Worm (Caenorhabditis elegans) whole organism, L2 larva: ENCODE results near the gene B0272.3.

Source experiments
- C34F6.9 ChIP-seq: fragments of 150-350 bp; optimal IDR thresholded peaks from 2 replicates; lab custom pipeline; 2014; ENCODE audit warnings: missing biosample characterization, missing genetic modification characterization
- F13H6.1 ChIP-seq: sonication (generic microtip); optimal IDR thresholded peaks from 2 replicates; lab custom pipeline; 2016; ENCODE audit warnings: missing genetic modification characterization, missing compliant biosample characterization
- R02D3.7 ChIP-seq: fragments of 150-350 bp; optimal IDR thresholded peaks from 2 replicates; lab custom pipeline; 2014; ENCODE audit warnings: missing biosample characterization, missing genetic modification characterization
- Y55F3AM.14 ChIP-seq: fragments of 200-800 bp; sonication (Bioruptor generic); optimal IDR thresholded peaks from 2 replicates; lab custom pipeline; 2018; ENCODE audit warnings: mild to moderate bottlenecking, missing genetic modification characterization, missing compliant biosample characterization
- ZK546.5 ChIP-seq: sonication (generic microtip); optimal IDR thresholded peaks from 2 replicates; lab custom pipeline; 2017; ENCODE audit warnings: missing biosample characterization, missing genetic modification characterization
- alr-1 ChIP-seq: fragments of 150-350 bp; optimal IDR thresholded peaks from 2 replicates; lab custom pipeline; 2014; ENCODE audit warnings: missing biosample characterization, missing genetic modification characterization
- aly-2 ChIP-seq: fragments of 150-350 bp; optimal IDR thresholded peaks from 2 replicates; lab custom pipeline; 2014; ENCODE audit warnings: missing biosample characterization, missing genetic modification characterization
- ama-1 ChIP-seq: fragments of 150-350 bp; optimal IDR thresholded peaks from 2 replicates; lab custom pipeline; 2018; ENCODE audit warnings: inconsistent platforms
- blmp-1 ChIP-seq: sonication (generic microtip); optimal IDR thresholded peaks from 2 replicates; lab custom pipeline; 2017; ENCODE audit warnings: missing genetic modification characterization, mild to moderate bottlenecking, missing compliant biosample characterization, antibody characterized with exemption, moderate library complexity; ENCODE audit not compliant: insufficient read depth
- crh-2 ChIP-seq: sonication (generic microtip); optimal IDR thresholded peaks from 2 replicates; lab custom pipeline; 2017; ENCODE audit warnings: missing biosample characterization, missing genetic modification characterization
- egl-27 ChIP-seq: sonication (generic microtip); optimal IDR thresholded peaks from 3 replicates; lab custom pipeline; 2017; ENCODE audit warnings: missing biosample characterization, missing genetic modification reagents, missing genetic modification characterization
- elt-1 ChIP-seq: fragments of 150-350 bp; optimal IDR thresholded peaks from 2 replicates; lab custom pipeline; 2014; ENCODE audit warnings: missing biosample characterization, missing genetic modification characterization
- elt-3 ChIP-seq: sonication (generic microtip); optimal IDR thresholded peaks from 2 replicates; lab custom pipeline; 2017; ENCODE audit warnings: missing biosample characterization, missing genetic modification characterization
- fos-1 ChIP-seq: fragments of 150-350 bp; optimal IDR thresholded peaks from 2 replicates; lab custom pipeline; 2014; ENCODE audit warnings: missing biosample characterization, missing genetic modification characterization
- gmeb-1 ChIP-seq: fragments of 150-350 bp; optimal IDR thresholded peaks from 2 replicates; lab custom pipeline; 2014; ENCODE audit warnings: missing biosample characterization, missing genetic modification characterization
- lin-11 ChIP-seq: fragments of 150-350 bp; sonication (generic microtip); optimal IDR thresholded peaks from 2 replicates; lab custom pipeline; 2014; ENCODE audit warnings: missing biosample characterization, missing genetic modification characterization, inconsistent platforms, mixed read lengths
- lin-13 ChIP-seq: fragments of 150-350 bp; optimal IDR thresholded peaks from 2 replicates; lab custom pipeline; 2014; ENCODE audit warnings: missing biosample characterization, missing genetic modification reagents, missing genetic modification characterization
- lin-39 ChIP-seq: fragments of 150-350 bp; optimal IDR thresholded peaks from 2 replicates; lab custom pipeline; 2014; ENCODE audit warnings: missing biosample characterization, missing genetic modification reagents, missing genetic modification characterization
- lsy-2 ChIP-seq, 2 experiments: fragments of 150-350 bp in 1 of 2; sonication (generic microtip) in 1 of 2; optimal IDR thresholded peaks; 2 replicates each; lab custom pipeline; 2014 to 2017; ENCODE audit warnings: missing biosample characterization in 2 of 2, missing genetic modification characterization in 2 of 2
- mab-5 ChIP-seq: fragments of 150-350 bp; optimal IDR thresholded peaks from 2 replicates; lab custom pipeline; 2014; ENCODE audit warnings: missing biosample characterization, missing genetic modification characterization
- mbf-1 ChIP-seq: sonication (generic microtip); optimal IDR thresholded peaks from 2 replicates; lab custom pipeline; 2017; ENCODE audit warnings: missing biosample characterization, missing genetic modification characterization
- mdl-1 ChIP-seq, 2 experiments: fragments of 150-350 bp in 1 of 2; sonication (generic microtip) in 1 of 2; optimal IDR thresholded peaks; 2 replicates each; lab custom pipeline; 2017; ENCODE audit warnings: missing biosample characterization in 2 of 2, missing genetic modification characterization in 2 of 2
- nhr-10 ChIP-seq: sonication (generic microtip); optimal IDR thresholded peaks from 2 replicates; lab custom pipeline; 2017; ENCODE audit warnings: missing biosample characterization, missing genetic modification characterization
- nhr-11 ChIP-seq: fragments of 150-350 bp; optimal IDR thresholded peaks from 2 replicates; lab custom pipeline; 2014; ENCODE audit warnings: missing biosample characterization, missing genetic modification characterization
- nhr-12 ChIP-seq: fragments of 150-350 bp; optimal IDR thresholded peaks from 2 replicates; lab custom pipeline; 2014; ENCODE audit warnings: missing biosample characterization, missing genetic modification characterization
- nhr-129 ChIP-seq: fragments of 150-350 bp; optimal IDR thresholded peaks from 2 replicates; lab custom pipeline; 2014; ENCODE audit warnings: missing biosample characterization, missing genetic modification characterization
- nhr-21 ChIP-seq: fragments of 150-350 bp; optimal IDR thresholded peaks from 2 replicates; lab custom pipeline; 2014; ENCODE audit warnings: missing biosample characterization, missing genetic modification characterization
- nhr-25 ChIP-seq: fragments of 150-350 bp; sonication (generic microtip); optimal IDR thresholded peaks from 3 replicates; lab custom pipeline; 2014; ENCODE audit warnings: missing biosample characterization, missing genetic modification characterization
- nhr-6 ChIP-seq: fragments of 150-350 bp; optimal IDR thresholded peaks from 2 replicates; lab custom pipeline; 2014; ENCODE audit warnings: missing biosample characterization, missing genetic modification characterization
- nhr-77 ChIP-seq: fragments of 150-350 bp; optimal IDR thresholded peaks from 2 replicates; lab custom pipeline; 2014; ENCODE audit warnings: missing biosample characterization, missing genetic modification characterization
- peb-1 ChIP-seq: fragments of 150-350 bp; optimal IDR thresholded peaks from 2 replicates; lab custom pipeline; 2014; ENCODE audit warnings: missing biosample characterization, missing genetic modification characterization
- sem-4 ChIP-seq: fragments of 150-350 bp; optimal IDR thresholded peaks from 2 replicates; lab custom pipeline; 2014; ENCODE audit warnings: missing biosample characterization, missing genetic modification reagents, missing genetic modification characterization
- skn-1 ChIP-seq: sonication (generic microtip); optimal IDR thresholded peaks from 2 replicates; lab custom pipeline; 2017; ENCODE audit warnings: missing biosample characterization, missing genetic modification characterization
- sma-3 ChIP-seq: sonication (generic microtip); optimal IDR thresholded peaks from 2 replicates; lab custom pipeline; 2016; ENCODE audit warnings: missing genetic modification reagents, missing genetic modification characterization, missing compliant biosample characterization
- sma-9 ChIP-seq, 2 experiments: fragments of 150-350 bp in 1 of 2; sonication (generic microtip) in 1 of 2; optimal IDR thresholded peaks; 2 replicates each; lab custom pipeline; 2014 to 2016; ENCODE audit warnings: missing genetic modification characterization in 2 of 2, mild to moderate bottlenecking in 1 of 2, missing biosample characterization in 1 of 2, missing compliant biosample characterization in 1 of 2, missing genetic modification reagents in 1 of 2, moderate library complexity in 1 of 2
- snpc-4 ChIP-seq: fragments of 150-350 bp; optimal IDR thresholded peaks from 2 replicates; lab custom pipeline; 2014; ENCODE audit warnings: missing biosample characterization, missing genetic modification characterization
- unc-39 ChIP-seq: fragments of 150-350 bp; optimal IDR thresholded peaks from 2 replicates; lab custom pipeline; 2014; ENCODE audit warnings: missing biosample characterization, missing genetic modification characterization
- unc-55 ChIP-seq: fragments of 150-350 bp; sonication (generic microtip); optimal IDR thresholded peaks from 3 replicates; lab custom pipeline; 2014; ENCODE audit warnings: missing biosample characterization, missing genetic modification reagents, missing genetic modification characterization
- zag-1 ChIP-seq: fragments of 150-350 bp; optimal IDR thresholded peaks from 2 replicates; lab custom pipeline; 2014; ENCODE audit warnings: missing biosample characterization, missing genetic modification characterization

Gene B0272.3

DNA sequence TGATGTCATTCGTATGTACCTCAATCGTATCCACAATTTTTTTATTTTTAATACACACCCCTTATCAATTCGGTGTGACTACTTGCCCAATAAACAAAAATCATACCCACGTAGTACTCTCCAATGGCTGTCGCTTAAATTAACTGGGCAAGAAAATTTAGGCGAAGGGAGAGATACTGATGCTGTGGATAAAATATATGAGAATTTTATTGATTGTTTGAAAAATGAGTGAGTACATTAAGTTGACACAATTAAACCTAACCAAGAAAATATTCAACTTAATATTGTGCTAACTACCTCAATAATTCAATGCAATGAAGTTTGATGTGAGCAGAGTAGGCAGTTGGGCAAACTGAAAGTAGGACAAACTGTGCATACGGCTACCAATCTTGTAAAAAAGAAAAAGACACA is 34.5 kb downstream of the B0272.3 start (continued):
- TF ChIP-seq nhr-11 (tag; lab: Kevin White, UChicago) (peak; percentile 85), unc-39 (tag; lab: Kevin White, UChicago) (peak; percentile 88), nhr-25 (peak; percentile 99), elt-1 (tag; lab: Kevin White, UChicago) (no peak), ama-1 (no peak), snpc-4 (tag; lab: Kevin White, UChicago) (peak; percentile 90), alr-1 (peak; percentile 39), Y55F3AM.14 (GFP tag; lab: Kevin White, UChicago) (peak; percentile 96), mdl-1 (tag; optimal IDR thresholded peaks at IDR 0.05; lab: Kevin White, UChicago) (peak; percentile 88 to 95), mbf-1 (peak; percentile 79)
- TF ChIP-seq, all 48 proteins: peak for 44

DNA sequence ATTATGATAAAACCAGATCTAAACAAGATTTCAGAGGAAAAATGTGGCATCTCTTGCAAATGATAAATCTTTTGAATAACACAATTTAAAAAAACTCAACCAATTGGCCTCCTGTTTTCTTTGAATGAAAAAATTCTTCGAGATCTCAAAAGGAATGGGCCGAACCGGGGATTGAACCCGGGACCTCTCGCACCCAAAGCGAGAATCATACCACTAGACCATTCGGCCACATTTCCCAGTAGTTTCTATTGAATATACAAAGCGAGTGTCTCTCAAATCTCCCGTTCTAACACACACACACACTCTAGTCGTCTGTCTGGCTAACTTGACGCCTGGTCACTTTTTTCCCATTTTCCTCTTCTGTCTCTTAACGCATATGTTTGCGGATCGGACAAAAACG is 36.3 kb downstream of the B0272.3 start:
- TF ChIP-seq lin-11 (no peak), fos-1 (tag; lab: Kevin White, UChicago) (peak; percentile 69), skn-1 (peak; percentile 29), mab-5 (tag; lab: Kevin White, UChicago) (peak; percentile 48), ZK546.5 (no peak), C34F6.9 (peak; percentile 54), nhr-10 (tag; lab: Kevin White, UChicago) (no peak), lin-13 (peak; percentile 68), lsy-2 (tag; optimal IDR thresholded peaks at IDR 0.05; lab: Kevin White, UChicago) (peak; percentile 61 to 73), sem-4 (peak; percentile 75), egl-27 (peak; percentile 58), blmp-1 (peak; percentile 31), zag-1 (peak; percentile 67), Y55F3AM.14 (GFP tag; lab: Kevin White, UChicago) (peak; percentile 47), unc-55 (peak; percentile 82), gmeb-1 (tag; lab: Kevin White, UChicago) (peak; percentile 45), elt-3 (no peak), peb-1 (tag; lab: Kevin White, UChicago) (no peak), nhr-6 (tag; lab: Kevin White, UChicago) (peak; percentile 19), nhr-77 (peak; percentile 57), nhr-129 (tag; lab: Kevin White, UChicago) (peak; percentile 85), F13H6.1 (tag; lab: Kevin White, UChicago) (peak; percentile 54), sma-9 (GFP tag; optimal IDR thresholded peaks at IDR 0.05; lab: Kevin White, UChicago) (peak; percentile 74), sma-9 (tag; optimal IDR thresholded peaks at IDR 0.05; lab: Kevin White, UChicago) (no peak), mdl-1 (tag; optimal IDR thresholded peaks at IDR 0.05; lab: Kevin White, UChicago) (peak in 1 of 2 experiments; percentile 7), sma-3 (GFP tag; lab: Kevin White, UChicago) (peak; percentile 69), nhr-21 (tag; lab: Kevin White, UChicago) (peak; percentile 83), crh-2 (tag; lab: Kevin White, UChicago) (peak; percentile 76), nhr-12 (tag; lab: Kevin White, UChicago) (no peak), lin-39 (tag; lab: Kevin White, UChicago) (no peak)

DNA sequence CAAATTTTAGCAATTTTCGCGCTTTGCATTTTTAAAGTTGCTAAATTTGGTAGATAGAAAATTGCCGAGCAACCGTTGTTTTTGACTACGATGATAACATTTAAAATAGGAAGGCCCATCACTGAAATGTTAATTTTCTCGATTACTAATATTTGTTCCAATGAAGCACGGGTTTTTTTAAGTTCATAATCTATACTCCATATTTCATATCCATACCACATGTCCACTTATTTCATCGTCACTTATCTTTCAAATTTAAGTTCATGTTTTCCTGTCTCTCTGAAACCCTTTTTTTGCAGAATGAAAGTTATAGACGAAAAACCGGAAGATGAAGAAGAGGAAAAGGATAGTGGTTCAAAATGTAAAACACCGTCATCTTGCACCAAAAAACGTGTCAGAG is 40.9 kb downstream of the B0272.3 start, which contains the start of gene gap-2:
Gene gap-2 (plus strand): TSS at position 301 of the 400 bp plus-strand sequence.
- no peak for TF ChIP-seq mab-5 (tag; lab: Kevin White, UChicago)
- no peak for TF ChIP-seq Y55F3AM.14 (GFP tag; lab: Kevin White, UChicago)
- TF ChIP-seq nhr-21 (tag; lab: Kevin White, UChicago) = no peak
- TF ChIP-seq nhr-6 (tag; lab: Kevin White, UChicago) = no peak
- TF ChIP-seq fos-1 (tag; lab: Kevin White, UChicago) = no peak
- TF ChIP-seq peb-1 (tag; lab: Kevin White, UChicago) = no peak
- no peak for TF ChIP-seq R02D3.7 (tag; lab: Kevin White, UChicago)
- TF ChIP-seq gmeb-1 (tag; lab: Kevin White, UChicago) = no peak
- TF ChIP-seq lsy-2 (tag; optimal IDR thresholded peaks at IDR 0.05; lab: Kevin White, UChicago) = no peak
- no peak for TF ChIP-seq zag-1
- TF ChIP-seq aly-2 (tag; lab: Kevin White, UChicago) = no peak
- no peak for TF ChIP-seq mdl-1 (tag; optimal IDR thresholded peaks at IDR 0.05; lab: Kevin White, UChicago)
- TF ChIP-seq ama-1 = no peak
